Fruit fly (Drosophila melanogaster) whole organism, embryonic: Measurements from ENCODE around the gene Cdc7.
A peak's percentile ranks its signal among the peaks of the same experiment; 100 is the strongest.

ENCODE experiments used
- B-H2 ChIP-seq: fragments of 200-800 bp; sonication (Bioruptor generic); optimal IDR thresholded peaks from 2 replicates; lab custom pipeline; 2018; ENCODE audit warnings: missing biosample characterization, mild to moderate bottlenecking, missing genetic modification characterization
- CG10209 ChIP-seq: fragments of 200-800 bp; sonication (Bioruptor generic); optimal IDR thresholded peaks from 3 replicates; lab custom pipeline; 2017; ENCODE audit warnings: missing biosample characterization, mild to moderate bottlenecking, missing genetic modification characterization, missing genetic modification reagents
- CG10366 ChIP-seq: fragments of 200-800 bp; sonication (Bioruptor generic); IDR thresholded peaks from 2 replicates; pipeline ENCODE4 v1.3.6; 2022; ENCODE audit warnings: missing biosample characterization, missing genetic modification characterization
- CG11560 ChIP-seq: fragments of 200-800 bp; sonication (Bioruptor generic); IDR thresholded peaks from 3 replicates; pipeline ENCODE4 v1.3.6; 2022; ENCODE audit warnings: missing biosample characterization, missing genetic modification characterization
- CG11723 ChIP-seq: fragments of 200-800 bp; sonication (Bioruptor generic); optimal IDR thresholded peaks from 2 replicates; lab custom pipeline; 2017; ENCODE audit warnings: missing biosample characterization, mild to moderate bottlenecking, missing genetic modification characterization
- CG12219 ChIP-seq: fragments of 200-800 bp; sonication (Bioruptor generic); optimal IDR thresholded peaks from 3 replicates; lab custom pipeline; 2018; ENCODE audit warnings: missing biosample characterization, mild to moderate bottlenecking, missing genetic modification characterization
- CG12299 ChIP-seq: fragments of 200-800 bp; sonication (Bioruptor generic); optimal IDR thresholded peaks from 2 replicates; lab custom pipeline; 2018; ENCODE audit warnings: missing biosample characterization, mild to moderate bottlenecking, missing genetic modification characterization
- CG12942 ChIP-seq: fragments of 200-800 bp; sonication (Bioruptor generic); optimal IDR thresholded peaks from 3 replicates; lab custom pipeline; 2016; ENCODE audit warnings: missing biosample characterization, missing genetic modification characterization
- CG14860 ChIP-seq: fragments of 200-800 bp; sonication (Bioruptor generic); IDR thresholded peaks from 3 replicates; pipeline ENCODE4 v1.3.6; 2022; ENCODE audit warnings: missing biosample characterization, missing genetic modification characterization; ENCODE audit not compliant: partially characterized antibody
- CG15269 ChIP-seq: fragments of 200-800 bp; sonication (Bioruptor generic); optimal IDR thresholded peaks from 2 replicates; lab custom pipeline; 2018; ENCODE audit warnings: missing biosample characterization, mild to moderate bottlenecking, missing genetic modification characterization, moderate library complexity
- CG15696 ChIP-seq: fragments of 200-800 bp; sonication (Bioruptor generic); optimal IDR thresholded peaks from 2 replicates; lab custom pipeline; 2019; ENCODE audit warnings: missing biosample characterization, mild to moderate bottlenecking, missing genetic modification characterization, moderate library complexity
- CG16779 ChIP-seq: fragments of 200-800 bp; sonication (Bioruptor generic); IDR thresholded peaks from 2 replicates; pipeline ENCODE4 v1.3.6; 2022; ENCODE audit warnings: missing biosample characterization, missing genetic modification characterization
- CG18262 ChIP-seq: fragments of 200-800 bp; optimal IDR thresholded peaks from 3 replicates; lab custom pipeline; 2019; ENCODE audit warnings: missing biosample characterization, mild to moderate bottlenecking, missing genetic modification characterization, moderate library complexity
- CG2889 ChIP-seq: fragments of 200-800 bp; sonication (Bioruptor generic); IDR thresholded peaks from 3 replicates; pipeline ENCODE4 v1.3.6; 2022; ENCODE audit warnings: missing biosample characterization, missing genetic modification characterization
- CG31388 ChIP-seq: fragments of 200-800 bp; sonication (Bioruptor generic); optimal IDR thresholded peaks from 2 replicates; lab custom pipeline; 2016; ENCODE audit warnings: missing biosample characterization, missing genetic modification characterization
- CG3163 ChIP-seq: fragments of 200-800 bp; sonication (Bioruptor generic); optimal IDR thresholded peaks from 3 replicates; lab custom pipeline; 2016; ENCODE audit warnings: missing biosample characterization, missing genetic modification characterization
- CG33557 ChIP-seq: fragments of 200-800 bp; sonication (Bioruptor generic); optimal IDR thresholded peaks from 2 replicates; lab custom pipeline; 2019; ENCODE audit warnings: missing biosample characterization, mild to moderate bottlenecking, missing genetic modification characterization, moderate library complexity
- CG3995 ChIP-seq: fragments of 200-800 bp; sonication (Bioruptor generic); optimal IDR thresholded peaks from 3 replicates; lab custom pipeline; 2016; ENCODE audit warnings: missing biosample characterization, missing genetic modification characterization
- CG4328 ChIP-seq: fragments of 200-800 bp; sonication (Bioruptor generic); optimal IDR thresholded peaks from 3 replicates; lab custom pipeline; 2017; ENCODE audit warnings: missing biosample characterization, missing genetic modification reagents, missing genetic modification characterization
- CG6683 ChIP-seq: fragments of 200-800 bp; sonication (Bioruptor generic); optimal IDR thresholded peaks from 2 replicates; lab custom pipeline; 2017; ENCODE audit warnings: missing biosample characterization, mild to moderate bottlenecking, missing genetic modification characterization, missing genetic modification reagents
- CG6791 ChIP-seq: fragments of 200-800 bp; sonication (Bioruptor generic); IDR thresholded peaks from 3 replicates; pipeline ENCODE4 v1.3.6; 2022; ENCODE audit warnings: missing biosample characterization, missing genetic modification characterization; ENCODE audit not compliant: partially characterized antibody
- CG7372 ChIP-seq: fragments of 200-800 bp; sonication (Bioruptor generic); IDR thresholded peaks from 2 replicates; pipeline ENCODE4 v1.3.6; 2022; ENCODE audit warnings: missing biosample characterization, missing genetic modification characterization
- Drgx ChIP-seq: fragments of 200-800 bp; sonication (Bioruptor generic); IDR thresholded peaks from 2 replicates; pipeline ENCODE4 v1.3.6; 2022; ENCODE audit warnings: missing biosample characterization, missing genetic modification characterization
- Fer3 ChIP-seq: fragments of 200-800 bp; sonication (Bioruptor generic); optimal IDR thresholded peaks from 2 replicates; lab custom pipeline; 2018; ENCODE audit warnings: missing biosample characterization, mild to moderate bottlenecking, missing genetic modification characterization, moderate library complexity
- HLH3B ChIP-seq: fragments of 200-800 bp; sonication (Bioruptor generic); IDR thresholded peaks from 2 replicates; pipeline ENCODE4 v1.3.6; 2022; ENCODE audit warnings: missing biosample characterization, missing genetic modification characterization
- MBD-R2 ChIP-seq: fragments of 200-800 bp; sonication (Bioruptor generic); IDR thresholded peaks from 2 replicates; pipeline ENCODE4 v1.3.6; 2022; ENCODE audit warnings: missing biosample characterization, missing genetic modification characterization
- Rx ChIP-seq: fragments of 200-800 bp; sonication (Bioruptor generic); IDR thresholded peaks from 2 replicates; pipeline ENCODE4 v1.3.6; 2022; ENCODE audit warnings: missing biosample characterization, missing genetic modification characterization
- Ssrp ChIP-seq: fragments of 200-800 bp; sonication (Bioruptor generic); optimal IDR thresholded peaks from 2 replicates; lab custom pipeline; 2018; ENCODE audit warnings: missing biosample characterization, mild to moderate bottlenecking, missing genetic modification characterization, moderate library complexity
- Xbp1 ChIP-seq: fragments of 200-800 bp; sonication (Bioruptor generic); optimal IDR thresholded peaks from 3 replicates; lab custom pipeline; 2016; ENCODE audit warnings: missing biosample characterization, mild to moderate bottlenecking, missing genetic modification characterization
- al ChIP-seq: fragments of 200-800 bp; sonication (Bioruptor generic); IDR thresholded peaks from 2 replicates; pipeline ENCODE4 v1.3.6; 2022; ENCODE audit warnings: missing biosample characterization, missing genetic modification characterization
- chn ChIP-seq: fragments of 200-800 bp; sonication (Bioruptor generic); optimal IDR thresholded peaks from 2 replicates; lab custom pipeline; 2016; ENCODE audit warnings: missing biosample characterization, missing genetic modification characterization
- crol ChIP-seq: fragments of 200-800 bp; sonication (Bioruptor generic); IDR thresholded peaks from 2 replicates; pipeline ENCODE4 v1.3.6; 2022; ENCODE audit warnings: missing biosample characterization, missing genetic modification characterization
- dan ChIP-seq: fragments of 200-800 bp; sonication (Bioruptor generic); IDR thresholded peaks from 2 replicates; pipeline ENCODE4 v1.3.6; 2022; ENCODE audit warnings: missing biosample characterization, missing genetic modification characterization
- dmrt11E ChIP-seq: fragments of 200-800 bp; sonication (Bioruptor generic); optimal IDR thresholded peaks from 3 replicates; lab custom pipeline; 2018; ENCODE audit warnings: missing biosample characterization, mild to moderate bottlenecking, missing genetic modification characterization, moderate library complexity
- dysf ChIP-seq: fragments of 200-800 bp; sonication (Bioruptor generic); IDR thresholded peaks from 3 replicates; pipeline ENCODE4 v1.3.6; 2022; ENCODE audit warnings: missing biosample characterization, missing genetic modification characterization
- fd64A ChIP-seq: fragments of 200-800 bp; sonication (Bioruptor generic); optimal IDR thresholded peaks from 3 replicates; lab custom pipeline; 2018; ENCODE audit warnings: missing biosample characterization, mild to moderate bottlenecking, missing genetic modification characterization
- gt ChIP-seq: fragments of 200-800 bp; sonication (Bioruptor generic); IDR thresholded peaks from 2 replicates; pipeline ENCODE4 v1.3.6; 2022; ENCODE audit warnings: missing biosample characterization, missing genetic modification characterization
- insv ChIP-seq, 2 experiments: fragments of 200-800 bp; sonication (Bioruptor generic); optimal IDR thresholded peaks; 3 replicates each; lab custom pipeline; 2016 to 2018; ENCODE audit warnings: missing biosample characterization in 2 of 2, missing genetic modification characterization in 2 of 2
- lab ChIP-seq: fragments of 200-800 bp; sonication (Bioruptor generic); optimal IDR thresholded peaks from 3 replicates; lab custom pipeline; 2017; ENCODE audit warnings: missing biosample characterization, missing genetic modification characterization, mild to moderate bottlenecking, moderate library complexity, missing genetic modification reagents
- p53 ChIP-seq: fragments of 200-800 bp; sonication (Bioruptor generic); optimal IDR thresholded peaks from 2 replicates; lab custom pipeline; 2016; ENCODE audit warnings: missing biosample characterization, missing genetic modification characterization
- peb ChIP-seq: fragments of 200-800 bp; sonication (Bioruptor generic); IDR thresholded peaks from 2 replicates; pipeline ENCODE4 v1.3.6; 2022; ENCODE audit warnings: missing biosample characterization, missing genetic modification characterization
- pum ChIP-seq: fragments of 200-800 bp; sonication (Bioruptor generic); optimal IDR thresholded peaks from 2 replicates; lab custom pipeline; 2016; ENCODE audit warnings: missing biosample characterization, missing genetic modification characterization
- repo ChIP-seq: fragments of 200-800 bp; sonication (Bioruptor generic); optimal IDR thresholded peaks from 2 replicates; lab custom pipeline; 2016; ENCODE audit warnings: missing biosample characterization, missing genetic modification characterization
- salm ChIP-seq: fragments of 200-800 bp; sonication (Bioruptor generic); optimal IDR thresholded peaks from 2 replicates; lab custom pipeline; 2018; ENCODE audit warnings: missing biosample characterization, mild to moderate bottlenecking, missing genetic modification characterization
- schlank ChIP-seq: fragments of 200-800 bp; sonication (Bioruptor generic); optimal IDR thresholded peaks from 2 replicates; lab custom pipeline; 2018; ENCODE audit warnings: missing biosample characterization, mild to moderate bottlenecking, missing genetic modification characterization
- scrt ChIP-seq: fragments of 200-800 bp; sonication (Bioruptor generic); optimal IDR thresholded peaks from 2 replicates; lab custom pipeline; 2018; ENCODE audit warnings: missing biosample characterization, mild to moderate bottlenecking, missing genetic modification characterization, moderate library complexity
- sisA ChIP-seq: fragments of 200-800 bp; sonication (Bioruptor generic); IDR thresholded peaks from 2 replicates; pipeline ENCODE4 v1.3.6; 2022; ENCODE audit warnings: missing biosample characterization, missing genetic modification characterization
- sna ChIP-seq: fragments of 200-800 bp; sonication (Bioruptor generic); IDR thresholded peaks from 2 replicates; pipeline ENCODE4 v1.3.6; 2022; ENCODE audit warnings: missing biosample characterization, missing genetic modification characterization; ENCODE audit not compliant: partially characterized antibody
- vfl ChIP-seq: fragments of 200-800 bp; sonication (Bioruptor generic); optimal IDR thresholded peaks from 2 replicates; lab custom pipeline; 2016; ENCODE audit warnings: missing biosample characterization, missing genetic modification characterization
- wdn ChIP-seq: fragments of 200-800 bp; sonication (Bioruptor generic); IDR thresholded peaks from 2 replicates; pipeline ENCODE4 v1.3.6; 2022; ENCODE audit warnings: missing biosample characterization, missing genetic modification characterization

Gene Cdc7

dm6 chrX:6696467-6696866, 42.1 kb downstream of the Cdc7 start (continued):
- TF ChIP-seq repo (GFP tag; lab: Kevin White, UChicago): no peak
- TF ChIP-seq lab: peak; percentile 89
- TF ChIP-seq salm: peak; percentile 45
- TF ChIP-seq Ssrp: peak; percentile 30
- peak; percentile 25; the same call in 1 of the 2 replicates for TF ChIP-seq sisA
- TF ChIP-seq Fer3 (tag; lab: Kevin White, UChicago): peak; percentile 58
- TF ChIP-seq CG12299: peak; percentile 66
- TF ChIP-seq CG15269 (tag; lab: Kevin White, UChicago): peak; percentile 74
- TF ChIP-seq CG16779: 0 out of 2 replicates have a peak, but pooled peaks have one; percentile 17
- TF ChIP-seq CG3995 (GFP tag; lab: Kevin White, UChicago): no peak
- peak; percentile 34 for TF ChIP-seq dmrt11E (tag; lab: Kevin White, UChicago)
- peak; percentile 66 for TF ChIP-seq CG6683 (GFP tag; lab: Kevin White, UChicago)
- peak; percentile 64 for TF ChIP-seq CG10366 (GFP tag; lab: Robert Waterston, UW)
- TF ChIP-seq CG3163 (GFP tag; lab: Kevin White, UChicago): peak; percentile 18
- peak; percentile 39 for TF ChIP-seq CG15696 (tag; lab: Kevin White, UChicago)
- peak; percentile 76 for TF ChIP-seq Drgx (GFP tag; lab: Robert Waterston, UW)
- peak; percentile 58 for TF ChIP-seq CG18262 (tag; lab: Kevin White, UChicago)
- no peak for TF ChIP-seq fd64A (GFP tag; lab: Kevin White, UChicago)
- TF ChIP-seq dan: no peak
- TF ChIP-seq CG12942: no peak
- TF ChIP-seq MBD-R2 (GFP tag; lab: Robert Waterston, UW): peak; percentile 39; the same call in 1 of the 2 replicates
- peak; percentile 53 for TF ChIP-seq CG10209 (GFP tag; lab: Kevin White, UChicago)
- peak; percentile 39; the same call in 1 of the 2 replicates for TF ChIP-seq CG7372 (GFP tag; lab: Robert Waterston, UW)
- TF ChIP-seq p53: no peak
- 0 out of 3 replicates have a peak, but pooled peaks have one; percentile 7 for TF ChIP-seq CG2889 (GFP tag; lab: Robert Waterston, UW)
- peak; percentile 79 for TF ChIP-seq scrt (GFP tag; lab: Kevin White, UChicago)
- peak; percentile 38 for TF ChIP-seq vfl
- TF ChIP-seq Xbp1 (GFP tag; lab: Kevin White, UChicago): peak; percentile 61
- peak; percentile 75 for TF ChIP-seq dysf
- TF ChIP-seq B-H2 (GFP tag; lab: Kevin White, UChicago): peak; percentile 84
- peak; percentile 72 for TF ChIP-seq CG4328 (GFP tag; lab: Kevin White, UChicago)
- no peak for TF ChIP-seq peb (GFP tag; lab: Robert Waterston, UW)
- TF ChIP-seq HLH3B (GFP tag; lab: Robert Waterston, UW): peak; percentile 33; the same call in 1 of the 2 replicates
- peak in 1 of 2 experiments; percentile 31 for TF ChIP-seq insv (GFP tag; optimal IDR thresholded peaks at IDR 0.05; lab: Kevin White, UChicago)
- peak; percentile 37 for TF ChIP-seq chn (GFP tag; lab: Kevin White, UChicago)
- TF ChIP-seq CG11560 (tag; lab: Robert Waterston, UW): 0 out of 3 replicates have a peak, but pooled peaks have one; percentile 16
- peak; percentile 52 for TF ChIP-seq CG33557
- no peak; the same call in 1 of the 2 replicates for TF ChIP-seq gt (GFP tag; lab: Robert Waterston, UW)
- TF ChIP-seq CG11723 (GFP tag; lab: Kevin White, UChicago): peak; percentile 65
- TF ChIP-seq CG6791 (GFP tag; lab: Robert Waterston, UW): no peak
- TF ChIP-seq sna (GFP tag; lab: Robert Waterston, UW): no peak
- no peak for TF ChIP-seq wdn
- peak; percentile 64 for TF ChIP-seq Rx (GFP tag; lab: Robert Waterston, UW)
- TF ChIP-seq CG31388 (GFP tag; lab: Kevin White, UChicago): no peak
- TF ChIP-seq CG14860 (GFP tag; lab: Robert Waterston, UW): no peak
- TF ChIP-seq crol: 0 out of 2 replicates have a peak, but pooled peaks have one; percentile 17
- 0 out of 2 replicates have a peak, but pooled peaks have one; percentile 28 for TF ChIP-seq al (GFP tag; lab: Robert Waterston, UW)
- peak; percentile 46 for TF ChIP-seq CG12219 (GFP tag; lab: Kevin White, UChicago)
- peak; percentile 19 for TF ChIP-seq pum (GFP tag; lab: Kevin White, UChicago)
- TF ChIP-seq schlank (tag; lab: Kevin White, UChicago): peak; percentile 53
